Fruit fly (Drosophila melanogaster): ENCODE data around the gene CarT.

The CarT gene

DNA sequence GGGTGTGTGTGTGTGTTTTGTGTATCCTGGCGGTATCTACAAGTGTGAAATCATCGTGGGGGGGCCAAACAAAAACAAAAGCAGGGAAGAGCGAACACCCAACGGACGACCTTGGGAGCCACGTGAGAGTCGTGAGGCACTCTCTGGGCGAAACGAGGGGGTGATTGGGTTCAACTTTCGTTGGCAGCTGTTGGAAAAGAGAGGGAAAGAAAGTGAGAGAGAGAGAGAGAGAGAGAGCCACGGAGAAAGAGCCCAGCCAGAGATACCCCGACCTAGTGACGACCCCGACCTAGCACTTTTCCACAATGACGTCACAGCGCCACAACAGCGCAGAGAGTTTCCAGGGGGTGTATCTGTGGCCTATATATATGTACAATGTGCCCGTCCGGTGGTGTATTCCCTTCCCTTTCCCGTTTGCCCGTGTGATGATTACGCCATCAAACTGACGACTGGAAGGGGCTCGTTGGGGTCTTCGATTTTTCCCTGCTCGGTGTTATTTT, 24.2 kb downstream of the CarT start (continued):
- TF ChIP-seq trh (GFP tag; optimal IDR thresholded peaks at IDR 0.05) (no peak), hbn (GFP tag; IDR thresholded peaks at IDR 0.05; ENCODE audit: partially characterized antibody) (no peak), wor (GFP tag; IDR thresholded peaks at IDR 0.05) (no peak), nerfin-1 (tag; optimal IDR thresholded peaks at IDR 0.05) (no peak), sisA (GFP tag; IDR thresholded peaks at IDR 0.05) (no peak), CG14667 (GFP tag; IDR thresholded peaks at IDR 0.05) (no peak), Asciz (GFP tag; optimal IDR thresholded peaks at IDR 0.05) (no peak), onecut (GFP tag; IDR thresholded peaks at IDR 0.05) (peak; percentile 80), BtbVII (GFP tag; optimal IDR thresholded peaks at IDR 0.05) (peak; percentile 79), seq (GFP tag; IDR thresholded peaks at IDR 0.05) (peak; percentile 25; the same call in 1 of the 2 replicates), CG2202 (tag; optimal IDR thresholded peaks at IDR 0.05) (no peak), abd-A (tag; optimal IDR thresholded peaks at IDR 0.05) (peak; percentile 70), jing (GFP tag; optimal IDR thresholded peaks at IDR 0.05) (no peak), CG6175 (GFP tag; IDR thresholded peaks at IDR 0.05) (no peak), scrt (GFP tag; optimal IDR thresholded peaks at IDR 0.05) (peak; percentile 87), CG1024 (GFP tag; IDR thresholded peaks at IDR 0.05) (no peak), salm (tag; optimal IDR thresholded peaks at IDR 0.05) (no peak), ATbp (GFP tag; optimal IDR thresholded peaks at IDR 0.05) (no peak), odd (GFP tag; optimal IDR thresholded peaks at IDR 0.05) (no peak), repo (GFP tag; optimal IDR thresholded peaks at IDR 0.05) (no peak), CG2875 (GFP tag; optimal IDR thresholded peaks at IDR 0.05) (no peak), sug (tag; optimal IDR thresholded peaks at IDR 0.05) (peak; percentile 90), cwo (GFP tag; optimal IDR thresholded peaks at IDR 0.05) (peak; percentile 59), btn (GFP tag; optimal IDR thresholded peaks at IDR 0.05) (no peak), MESR4 (GFP tag; optimal IDR thresholded peaks at IDR 0.05) (no peak), ftz-f1 (GFP tag; optimal IDR thresholded peaks at IDR 0.05) (peak; percentile 46), tll (GFP tag; optimal IDR thresholded peaks at IDR 0.05) (no peak), CG12104 (GFP tag; optimal IDR thresholded peaks at IDR 0.05) (no peak), CG4820 (GFP tag; optimal IDR thresholded peaks at IDR 0.05) (no peak), gsb (GFP tag; IDR thresholded peaks at IDR 0.05) (no peak), so (GFP tag; IDR thresholded peaks at IDR 0.05) (no peak), sens (GFP tag) (peak; percentile 41), ewg (GFP tag; optimal IDR thresholded peaks at IDR 0.05) (peak; percentile 37), CG11723 (GFP tag; optimal IDR thresholded peaks at IDR 0.05) (no peak), pros (GFP tag; optimal IDR thresholded peaks at IDR 0.05) (no peak)

DNA sequence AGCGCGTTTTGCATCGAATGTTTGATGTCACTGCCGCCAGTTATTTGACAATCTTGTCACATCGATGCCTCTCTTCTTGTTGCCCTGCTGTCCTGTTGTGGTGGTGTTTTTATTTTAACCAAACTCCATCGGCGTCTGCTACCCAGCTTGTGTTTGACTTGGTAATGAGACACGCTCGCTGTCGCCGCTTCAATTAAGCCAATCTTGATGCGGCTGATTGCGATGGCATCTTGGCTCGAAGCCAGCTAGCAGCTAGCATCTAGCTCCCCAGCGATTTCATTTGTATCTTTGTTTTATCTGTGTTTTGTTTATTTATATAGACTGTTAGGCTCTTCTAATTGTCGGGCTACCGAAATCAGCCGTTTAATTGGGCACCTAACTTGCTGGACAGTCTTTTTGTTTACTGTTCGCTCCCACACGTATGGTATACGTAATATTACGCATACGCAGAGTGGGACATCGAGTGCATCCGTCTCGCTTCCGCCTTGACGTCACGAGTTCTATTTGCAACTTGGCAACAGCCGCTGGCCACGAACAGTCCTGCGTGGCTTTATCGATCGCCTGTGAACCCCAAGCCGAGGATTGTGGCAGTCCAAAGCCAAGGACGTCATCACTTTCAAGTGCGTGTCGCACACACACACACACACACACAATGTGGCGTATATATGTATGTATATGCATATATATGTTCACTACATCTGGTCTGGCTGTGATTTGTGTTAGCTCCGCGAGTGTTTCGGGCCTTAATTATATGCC, 25.4 kb downstream of the CarT start:
- no peak for TF ChIP-seq CG6689 (GFP tag; IDR thresholded peaks at IDR 0.05)
- 0 out of 3 replicates have a peak, but pooled peaks have one; percentile 11 for TF ChIP-seq row (GFP tag; IDR thresholded peaks at IDR 0.05)
- no peak for TF ChIP-seq Usf (GFP tag; optimal IDR thresholded peaks at IDR 0.05)
- peak; percentile 88 for TF ChIP-seq onecut (GFP tag; IDR thresholded peaks at IDR 0.05)
- peak; percentile 77 for TF ChIP-seq CG7372 (GFP tag; IDR thresholded peaks at IDR 0.05)
- TF ChIP-seq BtbVII (GFP tag; optimal IDR thresholded peaks at IDR 0.05) = peak; percentile 66
- TF ChIP-seq CG31388 (GFP tag; optimal IDR thresholded peaks at IDR 0.05) = no peak
- TF ChIP-seq grn (GFP tag; optimal IDR thresholded peaks at IDR 0.05) = peak; percentile 60
- peak; percentile 10 for TF ChIP-seq Sry-β (GFP tag; optimal IDR thresholded peaks at IDR 0.05)
- 0 out of 2 replicates have a peak, but pooled peaks have one; percentile 23 for TF ChIP-seq vvl (GFP tag; IDR thresholded peaks at IDR 0.05)
- no peak for TF ChIP-seq Scr (GFP tag; IDR thresholded peaks at IDR 0.05; ENCODE audit: partially characterized antibody)
- TF ChIP-seq Awh (GFP tag; IDR thresholded peaks at IDR 0.05) = peak; percentile 66
- TF ChIP-seq Hey (tag; optimal IDR thresholded peaks at IDR 0.05) = no peak
